Worm (Caenorhabditis elegans) whole organism, L3 larva: ENCODE measurements around the gene F10C2.5.

Experiments used
- R02D3.7 ChIP-seq: fragments of 150-350 bp; optimal IDR thresholded peaks from 2 replicates; lab custom pipeline; 2014; ENCODE audit warnings: missing biosample characterization, missing genetic modification characterization
- ZK546.5 ChIP-seq: sonication (generic microtip); optimal IDR thresholded peaks from 2 replicates; lab custom pipeline; 2017; ENCODE audit warnings: missing biosample characterization, missing genetic modification characterization
- aly-2 ChIP-seq: fragments of 150-350 bp; optimal IDR thresholded peaks from 2 replicates; lab custom pipeline; 2014; ENCODE audit warnings: missing biosample characterization, missing genetic modification characterization
- ama-1 ChIP-seq: fragments of 150-350 bp; optimal IDR thresholded peaks from 2 replicates; lab custom pipeline; 2018
- daf-12 ChIP-seq: fragments of 150-350 bp; optimal IDR thresholded peaks from 2 replicates; lab custom pipeline; 2014; ENCODE audit warnings: missing biosample characterization, missing genetic modification reagents, missing genetic modification characterization
- lin-39 ChIP-seq: fragments of 150-350 bp; optimal IDR thresholded peaks from 2 replicates; lab custom pipeline; 2018; ENCODE audit warnings: missing biosample characterization, missing genetic modification reagents, missing genetic modification characterization
- nfya-1 ChIP-seq: sonication (generic microtip); optimal IDR thresholded peaks from 2 replicates; lab custom pipeline; 2017; ENCODE audit warnings: missing genetic modification characterization, mild to moderate bottlenecking, missing compliant biosample characterization, antibody characterized with exemption, moderate library complexity; ENCODE audit not compliant: insufficient read depth
- pqm-1 ChIP-seq: fragments of 150-350 bp; optimal IDR thresholded peaks from 2 replicates; lab custom pipeline; 2017; ENCODE audit warnings: missing biosample characterization, missing genetic modification characterization, inconsistent platforms
- snpc-4 ChIP-seq: fragments of 150-350 bp; optimal IDR thresholded peaks from 2 replicates; lab custom pipeline; 2014; ENCODE audit warnings: missing biosample characterization, missing genetic modification characterization
- tbx-2 ChIP-seq: sonication (generic microtip); optimal IDR thresholded peaks from 2 replicates; lab custom pipeline; 2016; ENCODE audit warnings: mild to moderate bottlenecking, missing genetic modification characterization, missing compliant biosample characterization
- unc-62 ChIP-seq: fragments of 150-350 bp; sonication (generic microtip); optimal IDR thresholded peaks from 4 replicates; lab custom pipeline; 2014; ENCODE audit warnings: missing biosample characterization, missing genetic modification reagents, missing genetic modification characterization
- ztf-4 ChIP-seq: fragments of 150-350 bp; optimal IDR thresholded peaks from 2 replicates; lab custom pipeline; 2014; ENCODE audit warnings: missing biosample characterization, missing genetic modification characterization

DNA sequence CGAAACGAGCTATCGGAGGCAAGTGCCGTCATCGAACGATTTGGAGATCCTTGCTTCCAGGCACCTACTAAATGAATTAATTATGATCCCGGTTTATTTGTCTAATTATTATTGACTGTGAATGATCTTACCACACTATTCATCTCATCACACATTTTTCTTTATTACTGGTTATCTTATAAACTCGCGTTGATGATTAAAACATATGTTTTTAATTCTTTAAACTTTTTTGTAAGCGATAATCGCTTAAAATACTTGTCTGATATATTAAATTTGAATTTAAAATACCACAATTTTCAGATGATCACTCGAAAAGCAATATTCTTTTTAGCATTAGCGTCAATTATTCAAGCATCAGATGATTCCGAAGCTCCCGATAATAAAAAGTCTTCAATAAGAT lies at the start of gene F10C2.5:
- TF ChIP-seq snpc-4 (tag; lab: Kevin White, UChicago) (no peak), tbx-2 (tag; lab: Kevin White, UChicago) (no peak), ztf-4 (tag; lab: Kevin White, UChicago) (no peak), pqm-1 (tag; lab: Kevin White, UChicago) (no peak), lin-39 (tag; lab: Kevin White, UChicago) (no peak), daf-12 (no peak), unc-62 (GFP tag; lab: Kevin White, UChicago) (no peak), R02D3.7 (no peak), nfya-1 (tag; lab: Kevin White, UChicago) (no peak), aly-2 (tag; lab: Kevin White, UChicago) (no peak), ZK546.5 (no peak), ama-1 (lab: Kevin White, UChicago) (no peak)
